Fruit fly (Drosophila melanogaster): ENCODE data around the gene Dscam4.

- no peak for TF ChIP-seq CG12769 (tag; optimal IDR thresholded peaks at IDR 0.05)
- no peak for TF ChIP-seq gt (GFP tag; IDR thresholded peaks at IDR 0.05)
- no peak for TF ChIP-seq CG5245 (GFP tag; optimal IDR thresholded peaks at IDR 0.05)
- no peak for TF ChIP-seq lov (optimal IDR thresholded peaks at IDR 0.05)
- TF ChIP-seq lov (GFP tag; IDR thresholded peaks at IDR 0.05), result no peak
- no peak for TF ChIP-seq jumu (GFP tag; optimal IDR thresholded peaks at IDR 0.05)
- TF ChIP-seq D19B (GFP tag; optimal IDR thresholded peaks at IDR 0.05), result peak; percentile 96
These were observed 76.3 kb downstream of the Dscam4 start for dm6 chr3L:8314788-8315140.
